Fruit fly (Drosophila melanogaster) whole organism, embryonic: ENCODE measurements around the gene MESR6.
A peak's percentile ranks its signal among the peaks of the same experiment; 100 is the strongest.

Source experiments
- Asciz ChIP-seq: fragments of 200-800 bp; sonication (Bioruptor generic); optimal IDR thresholded peaks from 2 replicates; lab custom pipeline; 2017; ENCODE audit warnings: missing biosample characterization, mild to moderate bottlenecking, missing genetic modification characterization, missing genetic modification reagents
- BtbVII ChIP-seq: fragments of 200-800 bp; sonication (Bioruptor generic); optimal IDR thresholded peaks from 3 replicates; lab custom pipeline; 2017; ENCODE audit warnings: missing biosample characterization, mild to moderate bottlenecking, missing genetic modification characterization
- CG10267 ChIP-seq: fragments of 200-800 bp; sonication (Bioruptor generic); optimal IDR thresholded peaks from 2 replicates; lab custom pipeline; 2018; ENCODE audit warnings: missing biosample characterization, mild to moderate bottlenecking, missing genetic modification characterization, moderate library complexity
- CG10321 ChIP-seq: fragments of 200-800 bp; sonication (Bioruptor generic); IDR thresholded peaks from 2 replicates; pipeline ENCODE4 v1.3.6; 2022; ENCODE audit warnings: missing biosample characterization, missing genetic modification characterization
- CG10654 ChIP-seq: fragments of 200-800 bp; sonication (Bioruptor generic); optimal IDR thresholded peaks from 2 replicates; lab custom pipeline; 2016; ENCODE audit warnings: missing biosample characterization, missing genetic modification characterization
- CG11085 ChIP-seq: fragments of 200-800 bp; sonication (Bioruptor generic); IDR thresholded peaks from 2 replicates; pipeline ENCODE4 v1.3.6; 2022; ENCODE audit warnings: missing biosample characterization, missing genetic modification characterization
- CG15479 ChIP-seq: fragments of 200-800 bp; sonication (Bioruptor generic); optimal IDR thresholded peaks from 3 replicates; lab custom pipeline; 2019; ENCODE audit warnings: missing biosample characterization, mild to moderate bottlenecking, missing genetic modification characterization, moderate library complexity
- CG15514 ChIP-seq: fragments of 200-800 bp; sonication (Bioruptor generic); optimal IDR thresholded peaks from 3 replicates; lab custom pipeline; 2017; ENCODE audit warnings: missing biosample characterization, missing genetic modification characterization, mild to moderate bottlenecking, moderate library complexity, missing genetic modification reagents
- CG17568 ChIP-seq: fragments of 200-800 bp; sonication (Bioruptor generic); optimal IDR thresholded peaks from 2 replicates; lab custom pipeline; 2018; ENCODE audit warnings: missing biosample characterization, mild to moderate bottlenecking, missing genetic modification characterization, moderate library complexity
- CG17829 ChIP-seq: fragments of 200-800 bp; optimal IDR thresholded peaks from 2 replicates; lab custom pipeline; 2019; ENCODE audit warnings: missing biosample characterization, mild to moderate bottlenecking, missing genetic modification characterization, moderate library complexity
- CG1792 ChIP-seq: fragments of 200-800 bp; sonication (Bioruptor generic); optimal IDR thresholded peaks from 2 replicates; lab custom pipeline; 2016; ENCODE audit warnings: missing biosample characterization, missing genetic modification characterization
- CG2120 ChIP-seq: fragments of 200-800 bp; sonication (Bioruptor generic); optimal IDR thresholded peaks from 3 replicates; lab custom pipeline; 2016; ENCODE audit warnings: missing biosample characterization, missing genetic modification characterization
- CG3065 ChIP-seq: fragments of 200-800 bp; sonication (Bioruptor generic); optimal IDR thresholded peaks from 2 replicates; lab custom pipeline; 2016; ENCODE audit warnings: missing biosample characterization, missing genetic modification characterization
- CG31388 ChIP-seq: fragments of 200-800 bp; sonication (Bioruptor generic); optimal IDR thresholded peaks from 2 replicates; lab custom pipeline; 2016; ENCODE audit warnings: missing biosample characterization, missing genetic modification characterization
- CG32772 ChIP-seq: fragments of 200-800 bp; sonication (Bioruptor generic); IDR thresholded peaks from 2 replicates; pipeline ENCODE4 v1.3.6; 2022; ENCODE audit warnings: missing biosample characterization, missing genetic modification characterization
- CG34376 ChIP-seq: fragments of 200-800 bp; sonication (Bioruptor generic); optimal IDR thresholded peaks from 2 replicates; lab custom pipeline; 2018; ENCODE audit warnings: missing biosample characterization, mild to moderate bottlenecking, missing genetic modification characterization
- CG7745 ChIP-seq: fragments of 200-800 bp; sonication (Bioruptor generic); optimal IDR thresholded peaks from 2 replicates; lab custom pipeline; 2018; ENCODE audit warnings: missing biosample characterization, mild to moderate bottlenecking, missing genetic modification characterization, moderate library complexity
- CG8281 ChIP-seq: fragments of 200-800 bp; sonication (Bioruptor generic); optimal IDR thresholded peaks from 2 replicates; lab custom pipeline; 2018; ENCODE audit warnings: missing biosample characterization, mild to moderate bottlenecking, missing genetic modification characterization, moderate library complexity
- CG8944 ChIP-seq: fragments of 200-800 bp; sonication (Bioruptor generic); optimal IDR thresholded peaks from 3 replicates; lab custom pipeline; 2016; ENCODE audit warnings: missing biosample characterization, missing genetic modification characterization
- CHES-1-like ChIP-seq: fragments of 200-800 bp; sonication (Bioruptor generic); optimal IDR thresholded peaks from 2 replicates; lab custom pipeline; 2016; ENCODE audit warnings: missing biosample characterization, missing genetic modification characterization
- D ChIP-seq, 2 experiments: fragments of 200-800 bp in 1 of 2; fragments of >200 bp in 1 of 2; sonication (Bioruptor generic) in 1 of 2; optimal IDR thresholded peaks; 2 replicates in 1 of 2; 3 replicates in 1 of 2; lab custom pipeline; 2017; ENCODE audit warnings: mild to moderate bottlenecking in 1 of 2, missing biosample characterization in 1 of 2, missing genetic modification characterization in 1 of 2, missing genetic modification reagents in 1 of 2
- Dbx ChIP-seq: fragments of 200-800 bp; sonication (Bioruptor generic); IDR thresholded peaks from 3 replicates; pipeline ENCODE4 v1.3.6; 2022; ENCODE audit warnings: missing biosample characterization, missing genetic modification characterization
- Dek ChIP-seq: fragments of 200-800 bp; sonication (Bioruptor generic); optimal IDR thresholded peaks from 3 replicates; lab custom pipeline; 2019; ENCODE audit warnings: missing biosample characterization, mild to moderate bottlenecking, missing genetic modification characterization, moderate library complexity
- H2.0 ChIP-seq: fragments of 200-800 bp; sonication (Bioruptor generic); IDR thresholded peaks from 2 replicates; pipeline ENCODE4 v1.3.6; 2022; ENCODE audit warnings: missing biosample characterization, missing genetic modification characterization
- Hey ChIP-seq: fragments of 200-800 bp; sonication (Bioruptor generic); optimal IDR thresholded peaks from 3 replicates; lab custom pipeline; 2018; ENCODE audit warnings: missing biosample characterization, mild to moderate bottlenecking, missing genetic modification characterization
- Hr51 ChIP-seq, 2 experiments: fragments of 200-800 bp; sonication (Bioruptor generic); optimal IDR thresholded peaks; 2 replicates in 1 of 2; 3 replicates in 1 of 2; lab custom pipeline; 2016 to 2018; ENCODE audit warnings: missing biosample characterization in 2 of 2, missing genetic modification characterization in 2 of 2, mild to moderate bottlenecking in 1 of 2, moderate library complexity in 1 of 2
- Myb ChIP-seq: fragments of 200-800 bp; sonication (Bioruptor generic); optimal IDR thresholded peaks from 2 replicates; lab custom pipeline; 2016; ENCODE audit warnings: missing biosample characterization, missing genetic modification characterization
- Nf-YA ChIP-seq: fragments of 200-800 bp; sonication (Bioruptor generic); IDR thresholded peaks from 2 replicates; pipeline ENCODE4 v1.3.6; 2022; ENCODE audit warnings: missing biosample characterization, missing genetic modification characterization
- Nf-YC ChIP-seq: fragments of 200-800 bp; optimal IDR thresholded peaks from 3 replicates; lab custom pipeline; 2019; ENCODE audit warnings: missing biosample characterization, mild to moderate bottlenecking, missing genetic modification characterization, moderate library complexity
- Oaz ChIP-seq: fragments of 200-800 bp; sonication (Bioruptor generic); IDR thresholded peaks from 2 replicates; pipeline ENCODE4 v1.3.6; 2022; ENCODE audit warnings: missing biosample characterization, missing genetic modification characterization
- Sin3A ChIP-seq: fragments of >200 bp; optimal IDR thresholded peaks from 2 replicates; lab custom pipeline; 2018
- Sry-δ ChIP-seq: fragments of 200-800 bp; sonication (Bioruptor generic); optimal IDR thresholded peaks from 2 replicates; lab custom pipeline; 2016; ENCODE audit warnings: missing biosample characterization, missing genetic modification characterization
- amos ChIP-seq: fragments of 200-800 bp; sonication (Bioruptor generic); IDR thresholded peaks from 2 replicates; pipeline ENCODE4 v1.3.6; 2022; ENCODE audit warnings: missing biosample characterization, missing genetic modification characterization; ENCODE audit not compliant: partially characterized antibody
- bab2 ChIP-seq: fragments of 200-800 bp; sonication (Bioruptor generic); optimal IDR thresholded peaks from 2 replicates; lab custom pipeline; 2016; ENCODE audit warnings: missing biosample characterization, missing genetic modification characterization
- dm ChIP-seq: fragments of 200-800 bp; sonication (Bioruptor generic); optimal IDR thresholded peaks from 3 replicates; lab custom pipeline; 2016; ENCODE audit warnings: missing biosample characterization, missing genetic modification characterization
- dmrt99B ChIP-seq: fragments of 200-800 bp; sonication (Bioruptor generic); optimal IDR thresholded peaks from 2 replicates; lab custom pipeline; 2018; ENCODE audit warnings: missing biosample characterization, mild to moderate bottlenecking, missing genetic modification characterization, moderate library complexity
- ewg ChIP-seq: fragments of 200-800 bp; sonication (Bioruptor generic); optimal IDR thresholded peaks from 3 replicates; lab custom pipeline; 2017; ENCODE audit warnings: mild to moderate bottlenecking, missing biosample characterization, missing genetic modification reagents, missing genetic modification characterization
- fd3F ChIP-seq: fragments of 200-800 bp; sonication (Bioruptor generic); optimal IDR thresholded peaks from 2 replicates; lab custom pipeline; 2018; ENCODE audit warnings: missing biosample characterization, mild to moderate bottlenecking, missing genetic modification characterization, moderate library complexity
- hth ChIP-seq: fragments of >200 bp; optimal IDR thresholded peaks from 2 replicates; lab custom pipeline; 2017; ENCODE audit warnings: inconsistent platforms
- kay ChIP-seq: fragments of 200-800 bp; sonication (Bioruptor generic); optimal IDR thresholded peaks from 2 replicates; lab custom pipeline; 2016; ENCODE audit warnings: missing biosample characterization, missing genetic modification characterization
- maf-S ChIP-seq: fragments of 200-800 bp; sonication (Bioruptor generic); optimal IDR thresholded peaks from 2 replicates; lab custom pipeline; 2016; ENCODE audit warnings: missing biosample characterization, missing genetic modification characterization
- nau ChIP-seq: fragments of 200-800 bp; sonication (Bioruptor generic); optimal IDR thresholded peaks from 3 replicates; lab custom pipeline; 2017; ENCODE audit warnings: missing biosample characterization, mild to moderate bottlenecking, missing genetic modification characterization, missing genetic modification reagents
- pho ChIP-seq: fragments of 200-800 bp; sonication (Bioruptor generic); optimal IDR thresholded peaks from 2 replicates; lab custom pipeline; 2016; ENCODE audit warnings: missing biosample characterization, missing genetic modification characterization
- so ChIP-seq: fragments of 200-800 bp; sonication (Bioruptor generic); IDR thresholded peaks from 3 replicates; pipeline ENCODE4 v1.3.6; 2022; ENCODE audit warnings: missing biosample characterization, missing genetic modification characterization
- sob ChIP-seq: fragments of 200-800 bp; sonication (Bioruptor generic); IDR thresholded peaks from 2 replicates; pipeline ENCODE4 v1.3.6; 2022; ENCODE audit warnings: missing biosample characterization, missing genetic modification characterization
- trem ChIP-seq: fragments of 200-800 bp; optimal IDR thresholded peaks from 3 replicates; lab custom pipeline; 2019; ENCODE audit warnings: missing biosample characterization, mild to moderate bottlenecking, missing genetic modification characterization, moderate library complexity
- trh ChIP-seq: fragments of 200-800 bp; sonication (Bioruptor generic); optimal IDR thresholded peaks from 2 replicates; lab custom pipeline; 2016; ENCODE audit warnings: missing biosample characterization, missing genetic modification characterization

The MESR6 gene

dm6 chr3L:19062472-19063409, 29.7 kb upstream of the MESR6 start, which contains the start of the genes Ugt316A1 and Sfxn2 (continued):
- TF ChIP-seq Dbx (GFP tag; lab: Robert Waterston, UW) (peak; percentile 31; the same call in 1 of the 3 replicates), kay (peak; percentile 38), CG2120 (GFP tag; lab: Kevin White, UChicago) (peak; percentile 76), CG34376 (GFP tag; lab: Kevin White, UChicago) (peak; percentile 43), Nf-YA (GFP tag; lab: Robert Waterston, UW) (no peak), CG3065 (no peak), CG1792 (no peak), CG17568 (GFP tag; lab: Kevin White, UChicago) (peak; percentile 40), CG10267 (tag; lab: Kevin White, UChicago) (peak; percentile 58), CHES-1-like (peak; percentile 41), trh (GFP tag; lab: Kevin White, UChicago) (no peak), ewg (GFP tag; lab: Kevin White, UChicago) (peak; percentile 46), Hr51 (GFP tag; optimal IDR thresholded peaks at IDR 0.05; lab: Kevin White, UChicago) (peak in 1 of 2 experiments; percentile 28), bab2 (GFP tag; lab: Kevin White, UChicago) (peak; percentile 19), CG15479 (GFP tag; lab: Kevin White, UChicago) (peak; percentile 93), CG8944 (peak; percentile 39), Hey (no peak), H2.0 (GFP tag; lab: Robert Waterston, UW) (peak; percentile 7; the same call in 1 of the 2 replicates), dmrt99B (tag; lab: Kevin White, UChicago) (no peak), nau (GFP tag; lab: Kevin White, UChicago) (no peak), Asciz (no peak), CG11085 (GFP tag; lab: Robert Waterston, UW) (no peak), Sin3A (lab: Kevin White, UChicago) (peak; percentile 97), Myb (GFP tag; lab: Kevin White, UChicago) (peak; percentile 35), CG10654 (GFP tag; lab: Kevin White, UChicago) (peak; percentile 19), CG31388 (GFP tag; lab: Kevin White, UChicago) (no peak), CG8281 (tag; lab: Kevin White, UChicago) (no peak), sob (0 out of 2 replicates have a peak, but pooled peaks have one; percentile 47), trem (tag; lab: Kevin White, UChicago) (peak; percentile 76), fd3F (peak; percentile 10), CG15514 (GFP tag; lab: Kevin White, UChicago) (peak; percentile 50), so (GFP tag; lab: Robert Waterston, UW) (no peak; the same call in 2 of the 3 replicates), CG7745 (tag; lab: Kevin White, UChicago) (no peak), dm (GFP tag; lab: Kevin White, UChicago) (peak; percentile 25), Nf-YC (tag; lab: Kevin White, UChicago) (peak; percentile 18), CG17829 (tag; lab: Kevin White, UChicago) (peak; percentile 51), CG32772 (GFP tag; lab: Robert Waterston, UW) (peak; percentile 16; the same call in 1 of the 2 replicates), BtbVII (peak; percentile 14), Oaz (no peak), amos (GFP tag; lab: Robert Waterston, UW) (peak; percentile 45; the same call in 1 of the 2 replicates), hth (lab: Kevin White, UChicago) (no peak), CG10321 (GFP tag; lab: Robert Waterston, UW) (no peak), pho (GFP tag; lab: Kevin White, UChicago) (peak; percentile 71), maf-S (GFP tag; lab: Kevin White, UChicago) (no peak), Sry-δ (peak; percentile 48), D (optimal IDR thresholded peaks at IDR 0.05; lab: Kevin White, UChicago) (no peak), D (GFP tag; optimal IDR thresholded peaks at IDR 0.05; lab: Kevin White, UChicago) (no peak), Dek (tag; lab: Kevin White, UChicago) (peak; percentile 48)
